Fruit fly (Drosophila melanogaster) whole organism, pupa: ENCODE data around the gene Ac78C.

Experiments used
- CG10348 ChIP-seq: fragments of 200-800 bp; sonication (Bioruptor generic); IDR thresholded peaks from 2 replicates; pipeline ENCODE4 v1.3.6; 2022; ENCODE audit warnings: missing biosample characterization, missing genetic modification characterization
- CG12605 ChIP-seq: fragments of 200-800 bp; sonication (Bioruptor generic); IDR thresholded peaks from 2 replicates; pipeline ENCODE4 v1.3.6; 2022; ENCODE audit warnings: missing biosample characterization, missing genetic modification characterization
- CG13204 ChIP-seq: fragments of 200-800 bp; sonication (Bioruptor generic); optimal IDR thresholded peaks from 2 replicates; lab custom pipeline; 2018; ENCODE audit warnings: missing biosample characterization, mild to moderate bottlenecking, missing genetic modification characterization, moderate library complexity
- CG14655 ChIP-seq: fragments of 200-800 bp; sonication (Bioruptor generic); optimal IDR thresholded peaks from 3 replicates; lab custom pipeline; 2017; ENCODE audit warnings: mild to moderate bottlenecking, missing biosample characterization, missing genetic modification reagents, missing genetic modification characterization
- CG17806 ChIP-seq: fragments of 200-800 bp; sonication (Bioruptor generic); optimal IDR thresholded peaks from 2 replicates; lab custom pipeline; 2018; ENCODE audit warnings: missing biosample characterization, mild to moderate bottlenecking, missing genetic modification characterization, moderate library complexity
- CG32121 ChIP-seq: fragments of 200-800 bp; sonication (Bioruptor generic); IDR thresholded peaks from 2 replicates; pipeline ENCODE4 v1.3.6; 2022; ENCODE audit warnings: missing biosample characterization, missing genetic modification characterization
- CG4496 ChIP-seq: fragments of 200-800 bp; sonication (Bioruptor generic); IDR thresholded peaks from 3 replicates; pipeline ENCODE4 v1.3.6; 2022; ENCODE audit warnings: missing biosample characterization, missing genetic modification characterization
- CG8301 ChIP-seq: fragments of 200-800 bp; sonication (Bioruptor generic); optimal IDR thresholded peaks from 2 replicates; lab custom pipeline; 2018; ENCODE audit warnings: missing biosample characterization, mild to moderate bottlenecking, missing genetic modification characterization
- D1 ChIP-seq: fragments of 200-800 bp; sonication (Bioruptor generic); optimal IDR thresholded peaks from 2 replicates; lab custom pipeline; 2018; ENCODE audit warnings: missing biosample characterization, mild to moderate bottlenecking, missing genetic modification characterization, moderate library complexity
- EcR ChIP-seq: fragments of 200-800 bp; sonication (Bioruptor generic); optimal IDR thresholded peaks from 3 replicates; lab custom pipeline; 2019; ENCODE audit warnings: missing biosample characterization, missing genetic modification characterization, mild to moderate bottlenecking, moderate library complexity, missing genetic modification reagents
- Ets98B ChIP-seq: fragments of 200-800 bp; sonication (Bioruptor generic); IDR thresholded peaks from 2 replicates; pipeline ENCODE4 v1.3.6; 2022; ENCODE audit warnings: missing biosample characterization, missing genetic modification characterization
- Pif1B ChIP-seq: fragments of 200-800 bp; sonication (Bioruptor generic); optimal IDR thresholded peaks from 3 replicates; lab custom pipeline; 2016; ENCODE audit warnings: missing biosample characterization, missing genetic modification characterization
- Snoo ChIP-seq: fragments of 200-800 bp; sonication (Bioruptor generic); optimal IDR thresholded peaks from 3 replicates; lab custom pipeline; 2017; ENCODE audit warnings: missing biosample characterization, mild to moderate bottlenecking, missing genetic modification characterization, inconsistent platforms

- TF ChIP-seq EcR, result no peak
- TF ChIP-seq CG14655 (GFP tag; lab: Kevin White, UChicago), result no peak
- no peak for TF ChIP-seq Ets98B (GFP tag; lab: Robert Waterston, UW)
- TF ChIP-seq CG8301, result no peak
- no peak for TF ChIP-seq Pif1B (GFP tag; lab: Kevin White, UChicago)
- no peak for TF ChIP-seq CG10348 (GFP tag; lab: Robert Waterston, UW)
- no peak for TF ChIP-seq CG4496 (GFP tag; lab: Robert Waterston, UW)
- TF ChIP-seq CG13204 (GFP tag; lab: Kevin White, UChicago), result no peak
- TF ChIP-seq Snoo, result no peak
- TF ChIP-seq D1 (tag; lab: Kevin White, UChicago), result no peak
- TF ChIP-seq CG17806, result no peak
- no peak for TF ChIP-seq CG32121 (GFP tag; lab: Robert Waterston, UW)
- TF ChIP-seq CG12605 (GFP tag; lab: Robert Waterston, UW), result no peak
Measured at dm6 chr3L:21194392-21194925, 22.7 kb upstream of the Ac78C start.
